Fruit fly (Drosophila melanogaster) whole organism, embryonic: ENCODE data around the gene Lamtor5.

Experiments
- CG10366 ChIP-seq: fragments of 200-800 bp; sonication (Bioruptor generic); IDR thresholded peaks from 2 replicates; pipeline ENCODE4 v1.3.6; 2022; ENCODE audit warnings: missing biosample characterization, missing genetic modification characterization
- CG11398 ChIP-seq: fragments of 200-800 bp; sonication (Bioruptor generic); optimal IDR thresholded peaks from 2 replicates; lab custom pipeline; 2016; ENCODE audit warnings: missing biosample characterization, missing genetic modification characterization
- CG12219 ChIP-seq: fragments of 200-800 bp; sonication (Bioruptor generic); optimal IDR thresholded peaks from 3 replicates; lab custom pipeline; 2018; ENCODE audit warnings: missing biosample characterization, mild to moderate bottlenecking, missing genetic modification characterization
- CG12744 ChIP-seq: fragments of 200-800 bp; sonication (Bioruptor generic); optimal IDR thresholded peaks from 2 replicates; lab custom pipeline; 2016; ENCODE audit warnings: missing biosample characterization, missing genetic modification characterization
- CG13894 ChIP-seq: fragments of 200-800 bp; sonication (Bioruptor generic); optimal IDR thresholded peaks from 3 replicates; lab custom pipeline; 2018; ENCODE audit warnings: missing biosample characterization, mild to moderate bottlenecking, missing genetic modification characterization, moderate library complexity
- CG14014 ChIP-seq: fragments of 200-800 bp; sonication (Bioruptor generic); IDR thresholded peaks from 2 replicates; pipeline ENCODE4 v1.3.6; 2022; ENCODE audit warnings: missing biosample characterization, missing genetic modification characterization
- CG15514 ChIP-seq: fragments of 200-800 bp; sonication (Bioruptor generic); optimal IDR thresholded peaks from 3 replicates; lab custom pipeline; 2017; ENCODE audit warnings: missing biosample characterization, missing genetic modification characterization, mild to moderate bottlenecking, moderate library complexity, missing genetic modification reagents
- CG15601 ChIP-seq: fragments of 200-800 bp; sonication (Bioruptor generic); optimal IDR thresholded peaks from 3 replicates; lab custom pipeline; 2019; ENCODE audit warnings: missing biosample characterization, mild to moderate bottlenecking, missing genetic modification characterization, moderate library complexity
- CG17802 ChIP-seq: fragments of 200-800 bp; sonication (Bioruptor generic); optimal IDR thresholded peaks from 2 replicates; lab custom pipeline; 2018; ENCODE audit warnings: missing biosample characterization, mild to moderate bottlenecking, missing genetic modification characterization, moderate library complexity
- CG17829 ChIP-seq: fragments of 200-800 bp; optimal IDR thresholded peaks from 2 replicates; lab custom pipeline; 2019; ENCODE audit warnings: missing biosample characterization, mild to moderate bottlenecking, missing genetic modification characterization, moderate library complexity
- CG18476 ChIP-seq: fragments of 200-800 bp; sonication (Bioruptor generic); optimal IDR thresholded peaks from 2 replicates; lab custom pipeline; 2016; ENCODE audit warnings: missing biosample characterization, mild to moderate bottlenecking, missing genetic modification characterization
- CG2120 ChIP-seq: fragments of 200-800 bp; sonication (Bioruptor generic); optimal IDR thresholded peaks from 3 replicates; lab custom pipeline; 2016; ENCODE audit warnings: missing biosample characterization, missing genetic modification characterization
- CG2202 ChIP-seq: fragments of 200-800 bp; sonication (Bioruptor generic); optimal IDR thresholded peaks from 2 replicates; lab custom pipeline; 2018; ENCODE audit warnings: missing biosample characterization, mild to moderate bottlenecking, missing genetic modification characterization
- CG2712 ChIP-seq: fragments of 200-800 bp; optimal IDR thresholded peaks from 3 replicates; lab custom pipeline; 2019; ENCODE audit warnings: missing biosample characterization, mild to moderate bottlenecking, missing genetic modification characterization, moderate library complexity
- CG3163 ChIP-seq: fragments of 200-800 bp; sonication (Bioruptor generic); optimal IDR thresholded peaks from 3 replicates; lab custom pipeline; 2016; ENCODE audit warnings: missing biosample characterization, missing genetic modification characterization
- CG32767 ChIP-seq: fragments of 200-800 bp; sonication (Bioruptor generic); IDR thresholded peaks from 2 replicates; pipeline ENCODE4 v1.3.6; 2022; ENCODE audit warnings: missing biosample characterization, missing genetic modification characterization
- CG33557 ChIP-seq: fragments of 200-800 bp; sonication (Bioruptor generic); optimal IDR thresholded peaks from 2 replicates; lab custom pipeline; 2019; ENCODE audit warnings: missing biosample characterization, mild to moderate bottlenecking, missing genetic modification characterization, moderate library complexity
- CG4820 ChIP-seq: fragments of 200-800 bp; sonication (Bioruptor generic); optimal IDR thresholded peaks from 3 replicates; lab custom pipeline; 2016; ENCODE audit warnings: missing biosample characterization, missing genetic modification characterization
- CG7745 ChIP-seq: fragments of 200-800 bp; sonication (Bioruptor generic); optimal IDR thresholded peaks from 2 replicates; lab custom pipeline; 2018; ENCODE audit warnings: missing biosample characterization, mild to moderate bottlenecking, missing genetic modification characterization, moderate library complexity
- CG8290 ChIP-seq, 3 experiments: fragments of 200-800 bp; sonication (Bioruptor generic); optimal IDR thresholded peaks; 2 replicates each; lab custom pipeline; 2016 to 2019; ENCODE audit warnings: missing biosample characterization in 3 of 3, missing genetic modification characterization in 3 of 3, mild to moderate bottlenecking in 2 of 3, moderate library complexity in 1 of 3
- CG9437 ChIP-seq: fragments of 200-800 bp; sonication (Bioruptor generic); optimal IDR thresholded peaks from 2 replicates; lab custom pipeline; 2018; ENCODE audit warnings: missing biosample characterization, mild to moderate bottlenecking, missing genetic modification characterization
- D ChIP-seq, 2 experiments: fragments of 200-800 bp in 1 of 2; fragments of >200 bp in 1 of 2; sonication (Bioruptor generic) in 1 of 2; optimal IDR thresholded peaks; 2 replicates in 1 of 2; 3 replicates in 1 of 2; lab custom pipeline; 2017; ENCODE audit warnings: mild to moderate bottlenecking in 1 of 2, missing biosample characterization in 1 of 2, missing genetic modification characterization in 1 of 2, missing genetic modification reagents in 1 of 2
- Doc3 ChIP-seq: fragments of 200-800 bp; sonication (Bioruptor generic); IDR thresholded peaks from 3 replicates; pipeline ENCODE4 v1.3.6; 2022; ENCODE audit warnings: missing biosample characterization, missing genetic modification characterization; ENCODE audit not compliant: partially characterized antibody
- Hr39 ChIP-seq: fragments of >200 bp; optimal IDR thresholded peaks from 2 replicates; lab custom pipeline; 2017
- MESR4 ChIP-seq: fragments of 200-800 bp; sonication (Bioruptor generic); optimal IDR thresholded peaks from 2 replicates; lab custom pipeline; 2018; ENCODE audit warnings: missing biosample characterization, mild to moderate bottlenecking, missing genetic modification characterization, moderate library complexity
- MTF-1 ChIP-seq: fragments of 200-800 bp; sonication (Bioruptor generic); optimal IDR thresholded peaks from 2 replicates; lab custom pipeline; 2018; ENCODE audit warnings: missing biosample characterization, mild to moderate bottlenecking, missing genetic modification characterization, borderline replicate concordance
- Max ChIP-seq: fragments of 200-800 bp; sonication (Bioruptor generic); optimal IDR thresholded peaks from 2 replicates; lab custom pipeline; 2016; ENCODE audit warnings: missing biosample characterization, mild to moderate bottlenecking, missing genetic modification characterization
- Med ChIP-seq: fragments of 200-800 bp; sonication (Bioruptor generic); peaks from one replicate; lab custom pipeline; 2016; ENCODE audit warnings: missing biosample characterization, missing genetic modification characterization, mild to moderate bottlenecking, inconsistent platforms, moderate library complexity
- NfI ChIP-seq: fragments of 200-800 bp; sonication (Bioruptor generic); optimal IDR thresholded peaks from 3 replicates; lab custom pipeline; 2018; ENCODE audit warnings: missing biosample characterization, mild to moderate bottlenecking, missing genetic modification characterization, moderate library complexity
- Pdp1 ChIP-seq, 2 experiments: fragments of 200-800 bp; sonication (Bioruptor generic); optimal IDR thresholded peaks; 3 replicates each; lab custom pipeline; 2016; ENCODE audit warnings: missing biosample characterization in 2 of 2, missing genetic modification characterization in 2 of 2, mild to moderate bottlenecking in 1 of 2, moderate library complexity in 1 of 2
- Ptx1 ChIP-seq: fragments of 200-800 bp; sonication (Bioruptor generic); IDR thresholded peaks from 2 replicates; pipeline ENCODE4 v1.3.6; 2022; ENCODE audit warnings: missing biosample characterization, missing genetic modification characterization
- Scr ChIP-seq: fragments of 200-800 bp; sonication (Bioruptor generic); IDR thresholded peaks from 2 replicates; pipeline ENCODE4 v1.3.6; 2022; ENCODE audit warnings: missing biosample characterization, missing genetic modification characterization; ENCODE audit not compliant: partially characterized antibody
- Sox100B ChIP-seq: fragments of 200-800 bp; sonication (Bioruptor generic); optimal IDR thresholded peaks from 3 replicates; lab custom pipeline; 2018; ENCODE audit warnings: missing biosample characterization, mild to moderate bottlenecking, missing genetic modification characterization
- Sox102F ChIP-seq: fragments of 200-800 bp; sonication (Bioruptor generic); optimal IDR thresholded peaks from 2 replicates; lab custom pipeline; 2018; ENCODE audit warnings: missing biosample characterization, mild to moderate bottlenecking, missing genetic modification characterization, moderate library complexity
- Usf ChIP-seq: fragments of 200-800 bp; sonication (Bioruptor generic); optimal IDR thresholded peaks from 2 replicates; lab custom pipeline; 2017; ENCODE audit warnings: missing genotype, missing biosample characterization, missing genetic modification characterization
- Xbp1 ChIP-seq: fragments of 200-800 bp; sonication (Bioruptor generic); optimal IDR thresholded peaks from 3 replicates; lab custom pipeline; 2016; ENCODE audit warnings: missing biosample characterization, mild to moderate bottlenecking, missing genetic modification characterization
- bab2 ChIP-seq: fragments of 200-800 bp; sonication (Bioruptor generic); optimal IDR thresholded peaks from 2 replicates; lab custom pipeline; 2016; ENCODE audit warnings: missing biosample characterization, missing genetic modification characterization
- ci ChIP-seq: fragments of 200-800 bp; sonication (Bioruptor generic); IDR thresholded peaks from 3 replicates; pipeline ENCODE4 v1.3.6; 2022; ENCODE audit warnings: missing biosample characterization, missing genetic modification characterization
- dati ChIP-seq: fragments of 200-800 bp; sonication (Bioruptor generic); IDR thresholded peaks from 2 replicates; pipeline ENCODE4 v1.3.6; 2022; ENCODE audit warnings: missing biosample characterization, missing genetic modification characterization
- emc ChIP-seq: fragments of 200-800 bp; sonication (Bioruptor generic); optimal IDR thresholded peaks from 2 replicates; lab custom pipeline; 2016; ENCODE audit warnings: missing biosample characterization, missing genetic modification characterization
- fru ChIP-seq: fragments of >200 bp; optimal IDR thresholded peaks from 2 replicates; lab custom pipeline; 2017
- gce ChIP-seq: fragments of 200-800 bp; sonication (Bioruptor generic); IDR thresholded peaks from 3 replicates; pipeline ENCODE4 v1.3.6; 2022; ENCODE audit warnings: missing biosample characterization, missing genetic modification characterization
- her ChIP-seq: fragments of 200-800 bp; sonication (Bioruptor generic); optimal IDR thresholded peaks from 2 replicates; lab custom pipeline; 2016; ENCODE audit warnings: missing biosample characterization, missing genetic modification characterization
- jigr1 ChIP-seq: fragments of 200-800 bp; sonication (Bioruptor generic); IDR thresholded peaks from 3 replicates; pipeline ENCODE4 v1.3.6; 2022; ENCODE audit warnings: missing biosample characterization, missing genetic modification characterization
- lola ChIP-seq, 3 experiments: fragments of >200 bp in 2 of 3; fragments of 200-800 bp in 1 of 3; sonication (Bioruptor generic) in 1 of 3; optimal IDR thresholded peaks; 2 replicates each; lab custom pipeline; 2017 to 2019; ENCODE audit warnings: missing biosample characterization in 3 of 3, missing genetic modification characterization in 3 of 3, mild to moderate bottlenecking in 1 of 3, moderate library complexity in 1 of 3
- phol ChIP-seq: fragments of 200-800 bp; sonication (Bioruptor generic); optimal IDR thresholded peaks from 3 replicates; lab custom pipeline; 2018; ENCODE audit warnings: missing biosample characterization, mild to moderate bottlenecking, missing genetic modification characterization, moderate library complexity
- sqz ChIP-seq: fragments of 200-800 bp; sonication (Bioruptor generic); optimal IDR thresholded peaks from 3 replicates; lab custom pipeline; 2018; ENCODE audit warnings: missing biosample characterization, mild to moderate bottlenecking, missing genetic modification characterization
- stwl ChIP-seq: fragments of 200-800 bp; sonication (Bioruptor generic); optimal IDR thresholded peaks from 3 replicates; lab custom pipeline; 2018; ENCODE audit warnings: missing biosample characterization, mild to moderate bottlenecking, missing genetic modification characterization, moderate library complexity

Gene Lamtor5

dm6 chrX:1877107-1877736 lies 18.5 kb upstream of the Lamtor5 start, which contains the start of the genes CG14817 and CG14805 (continued):
- TF ChIP-seq CG33557 (peak; percentile 70), ci (GFP tag; lab: Robert Waterston, UW) (peak; percentile 91), phol (tag; lab: Kevin White, UChicago) (peak; percentile 69), CG9437 (GFP tag; lab: Kevin White, UChicago) (peak; percentile 86), Scr (peak; percentile 56), CG11398 (GFP tag; lab: Kevin White, UChicago) (no peak), CG17829 (tag; lab: Kevin White, UChicago) (peak; percentile 66), CG17802 (tag; lab: Kevin White, UChicago) (peak; percentile 20), CG18476 (no peak), CG2202 (tag; lab: Kevin White, UChicago) (peak; percentile 65), Hr39 (lab: Kevin White, UChicago) (no peak), Ptx1 (GFP tag; lab: Robert Waterston, UW) (no peak), CG13894 (tag; lab: Kevin White, UChicago) (peak; percentile 80), emc (no peak), Med (GFP tag; lab: Kevin White, UChicago) (peak; percentile 95), lola (GFP tag; optimal IDR thresholded peaks at IDR 0.05; lab: Kevin White, UChicago) (peak in 1 of 3 experiments; percentile 20), MESR4 (peak; percentile 87), CG32767 (GFP tag; lab: Robert Waterston, UW) (no peak), CG4820 (no peak), Max (GFP tag; lab: Kevin White, UChicago) (peak; percentile 37), bab2 (GFP tag; lab: Kevin White, UChicago) (no peak), Sox102F (no peak), Pdp1 (GFP tag; optimal IDR thresholded peaks at IDR 0.05; lab: Kevin White, UChicago) (peak in 1 of 2 experiments; percentile 55), CG15514 (peak; percentile 90), dati (GFP tag; lab: Robert Waterston, UW) (no peak), D (optimal IDR thresholded peaks at IDR 0.05; lab: Kevin White, UChicago) (no peak), D (GFP tag; optimal IDR thresholded peaks at IDR 0.05; lab: Kevin White, UChicago) (peak; percentile 44), CG3163 (GFP tag; lab: Kevin White, UChicago) (no peak), CG10366 (peak; percentile 21; the same call in 1 of the 2 replicates), jigr1 (GFP tag; lab: Robert Waterston, UW) (no peak), Sox100B (GFP tag; lab: Kevin White, UChicago) (no peak), CG15601 (peak; percentile 74), fru (lab: Kevin White, UChicago) (no peak), CG2120 (GFP tag; lab: Kevin White, UChicago) (peak; percentile 7), CG14014 (GFP tag; lab: Robert Waterston, UW) (peak; percentile 22; the same call in 1 of the 2 replicates), CG12744 (peak; percentile 19), stwl (peak; percentile 46), CG2712 (tag; lab: Kevin White, UChicago) (peak; percentile 64), NfI (GFP tag; lab: Kevin White, UChicago) (peak; percentile 86), Doc3 (GFP tag; lab: Robert Waterston, UW) (0 out of 3 replicates have a peak, but pooled peaks have one; percentile 36), CG8290 (GFP tag; optimal IDR thresholded peaks at IDR 0.05; lab: Kevin White, UChicago) (peak; percentile 27), CG8290 (tag; optimal IDR thresholded peaks at IDR 0.05; lab: Kevin White, UChicago) (peak in 1 of 2 experiments; percentile 59), Xbp1 (GFP tag; lab: Kevin White, UChicago) (peak; percentile 34), sqz (GFP tag; lab: Kevin White, UChicago) (peak; percentile 71), gce (GFP tag; lab: Robert Waterston, UW) (peak; percentile 66; the same call in 2 of the 3 replicates), MTF-1 (GFP tag; lab: Kevin White, UChicago) (peak; percentile 92), CG12219 (peak; percentile 79), her (peak; percentile 12), CG7745 (tag; lab: Kevin White, UChicago) (no peak), Usf (GFP tag; lab: Kevin White, UChicago) (peak; percentile 26)
